Worm (Caenorhabditis elegans): ENCODE data around the gene Y41D4B.11.

- TF ChIP-seq pqm-1 (tag; optimal IDR thresholded peaks at IDR 0.05) (no peak), aly-2 (tag; optimal IDR thresholded peaks at IDR 0.05) (no peak), lin-39 (tag; optimal IDR thresholded peaks at IDR 0.05) (no peak), T20F7.1 (GFP tag; optimal IDR thresholded peaks at IDR 0.05) (no peak), zip-11 (GFP tag; IDR thresholded peaks at IDR 0.05) (no peak), ceh-28 (tag; optimal IDR thresholded peaks at IDR 0.05) (no peak), dpl-1 (GFP tag; optimal IDR thresholded peaks at IDR 0.05) (no peak), nhr-25 (tag; optimal IDR thresholded peaks at IDR 0.05; ENCODE audit: borderline replicate concordance, insufficient read depth) (no peak), zag-1 (tag; optimal IDR thresholded peaks at IDR 0.05) (no peak), nhr-237 (tag; optimal IDR thresholded peaks at IDR 0.05) (no peak), mxl-2 (GFP tag; conservative IDR thresholded peaks at IDR 0.05) (no peak), R02D3.7 (tag; optimal IDR thresholded peaks at IDR 0.05) (no peak), fos-1 (tag; optimal IDR thresholded peaks at IDR 0.05) (no peak), Y75B8A.6 (GFP tag; IDR thresholded peaks at IDR 0.05) (no peak)
Observed at ce11 chrIV:1567577-1567976, 37.9 kb upstream of the Y41D4B.11 start.

Measured in whole organism, L4 larva.